Worm (Caenorhabditis elegans): Measurements from ENCODE around the gene ctsa-3.2.

DNA sequence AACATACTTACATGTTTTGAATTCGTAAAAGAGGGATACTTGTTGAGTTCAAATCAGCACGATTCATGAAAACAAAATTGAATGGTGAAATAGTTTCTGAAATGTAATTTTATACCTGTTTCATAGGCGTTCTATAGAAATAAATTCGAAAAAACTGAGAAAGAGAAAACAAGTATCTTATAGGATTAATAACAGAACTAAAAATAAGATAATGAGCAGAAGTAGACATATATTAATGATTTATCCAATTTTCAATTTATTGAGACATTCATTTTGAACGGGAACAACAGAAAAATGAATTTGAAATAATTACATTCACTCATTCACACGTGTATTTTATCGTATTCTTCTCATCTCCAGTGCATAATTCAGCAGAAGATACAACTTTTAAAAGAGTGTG lies 17.2 kb upstream of the ctsa-3.2 start, which contains the start of gene chil-6:
- TF ChIP-seq nhr-90 (tag; optimal IDR thresholded peaks at IDR 0.05) (no peak), dpl-1 (GFP tag; optimal IDR thresholded peaks at IDR 0.05) (no peak), Y56A3A.18 (GFP tag; IDR thresholded peaks at IDR 0.05) (no peak), unc-62 (GFP tag; optimal IDR thresholded peaks at IDR 0.05) (no peak), somi-1 (GFP tag; optimal IDR thresholded peaks at IDR 0.05) (no peak), ceh-100 (GFP tag; IDR thresholded peaks at IDR 0.05) (no peak), die-1 (tag; optimal IDR thresholded peaks at IDR 0.05) (no peak), efl-1 (GFP tag; optimal IDR thresholded peaks at IDR 0.05) (no peak), unc-130 (GFP tag; optimal IDR thresholded peaks at IDR 0.05) (no peak)

All from whole organism, young adult.